Worm (Caenorhabditis elegans) whole organism, L1 larva: Measurements from ENCODE around the gene rig-3.

Source experiments
- aly-2 ChIP-seq: fragments of 150-350 bp; optimal IDR thresholded peaks from 2 replicates; lab custom pipeline; 2014; ENCODE audit warnings: missing biosample characterization, missing genetic modification characterization
- elt-2 ChIP-seq: sonication (generic microtip); optimal IDR thresholded peaks from 2 replicates; lab custom pipeline; 2016; ENCODE audit warnings: missing genetic modification characterization, mild to moderate bottlenecking, inconsistent platforms, missing compliant biosample characterization, missing genetic modification reagents
- fkh-10 ChIP-seq: sonication (generic microtip); optimal IDR thresholded peaks from 2 replicates; lab custom pipeline; 2017; ENCODE audit warnings: missing biosample characterization, missing genetic modification reagents, missing genetic modification characterization
- fkh-4 ChIP-seq: sonication (generic microtip); optimal IDR thresholded peaks from 2 replicates; lab custom pipeline; 2016; ENCODE audit warnings: missing compliant biosample characterization, missing genetic modification characterization, borderline replicate concordance
- fos-1 ChIP-seq: fragments of 150-350 bp; optimal IDR thresholded peaks from 2 replicates; lab custom pipeline; 2014; ENCODE audit warnings: missing biosample characterization, missing genetic modification characterization
- irx-1 ChIP-seq: sonication (generic microtip); optimal IDR thresholded peaks from 2 replicates; lab custom pipeline; 2016; ENCODE audit warnings: missing genetic modification characterization, missing compliant biosample characterization
- nhr-76 ChIP-seq: sonication (generic microtip); optimal IDR thresholded peaks from 2 replicates; lab custom pipeline; 2017; ENCODE audit warnings: missing biosample characterization, missing genetic modification characterization
- pqm-1 ChIP-seq: sonication (generic microtip); optimal IDR thresholded peaks from 3 replicates; lab custom pipeline; 2017; ENCODE audit warnings: missing biosample characterization, missing genetic modification characterization
- sptf-1 ChIP-seq: fragments of 150-350 bp; optimal IDR thresholded peaks from 2 replicates; lab custom pipeline; 2014; ENCODE audit warnings: missing biosample characterization, missing genetic modification characterization
- unc-86 ChIP-seq: sonication (generic microtip); optimal IDR thresholded peaks from 2 replicates; lab custom pipeline; 2016; ENCODE audit warnings: missing genetic modification characterization, missing compliant biosample characterization

ce11 chrX:6904064-6904771 is 50.8 kb downstream of the rig-3 start, which contains the start of gene sid-5:
- TF ChIP-seq nhr-76 (tag; lab: Kevin White, UChicago) (no peak), elt-2 (tag; lab: Kevin White, UChicago) (no peak), aly-2 (no peak), unc-86 (tag; lab: Kevin White, UChicago) (no peak), fkh-4 (tag; lab: Kevin White, UChicago) (no peak), sptf-1 (tag; lab: Kevin White, UChicago) (no peak), pqm-1 (tag; lab: Kevin White, UChicago) (no peak), fos-1 (no peak), irx-1 (tag; lab: Kevin White, UChicago) (no peak), fkh-10 (no peak)
